Worm (Caenorhabditis elegans) whole organism, young adult: Measurements from ENCODE around the gene ric-3.

Source experiments
- B0019.2 ChIP-seq: fragments of 200-800 bp; sonication (Bioruptor generic); conservative IDR thresholded peaks from 2 replicates; pipeline ENCODE4 v1.3.6; 2022; ENCODE audit warnings: missing genetic modification reagents, missing genetic modification characterization, missing compliant biosample characterization
- C17E4.6 ChIP-seq: fragments of 200-800 bp; sonication (Bioruptor generic); IDR thresholded peaks from 2 replicates; pipeline ENCODE4 v1.3.6; 2022; ENCODE audit warnings: missing genetic modification reagents, missing genetic modification characterization, missing compliant biosample characterization
- D2030.7 ChIP-seq: fragments of 200-800 bp; sonication (Bioruptor generic); IDR thresholded peaks from 2 replicates; pipeline ENCODE4 v1.3.6; 2022; ENCODE audit warnings: missing genetic modification reagents, missing genetic modification characterization, missing compliant biosample characterization
- F23B12.7 ChIP-seq: sonication (generic microtip); optimal IDR thresholded peaks from 2 replicates; lab custom pipeline; 2017; ENCODE audit warnings: missing genetic modification characterization, mild to moderate bottlenecking, missing compliant biosample characterization, antibody characterized with exemption, moderate library complexity; ENCODE audit not compliant: insufficient read depth
- F55B11.4 ChIP-seq: sonication (generic microtip); optimal IDR thresholded peaks from 2 replicates; lab custom pipeline; 2016; ENCODE audit warnings: missing compliant biosample characterization, missing genetic modification characterization, borderline replicate concordance; ENCODE audit not compliant: insufficient read depth
- F57A8.1 ChIP-seq: fragments of 200-800 bp; sonication (Bioruptor generic); optimal IDR thresholded peaks from 2 replicates; lab custom pipeline; 2018; ENCODE audit warnings: mild to moderate bottlenecking, missing genetic modification characterization, moderate library complexity, missing compliant biosample characterization
- F57C9.4 ChIP-seq: sonication (generic microtip); optimal IDR thresholded peaks from 2 replicates; lab custom pipeline; 2017; ENCODE audit warnings: mild to moderate bottlenecking, missing genetic modification characterization, missing compliant biosample characterization
- K11D2.4 ChIP-seq: fragments of 200-800 bp; sonication (Bioruptor generic); IDR thresholded peaks from 2 replicates; pipeline ENCODE4 v1.3.6; 2022; ENCODE audit warnings: missing genetic modification reagents, missing genetic modification characterization, missing compliant biosample characterization
- Y53F4B.3 ChIP-seq: fragments of 200-800 bp; sonication (Bioruptor generic); IDR thresholded peaks from 2 replicates; pipeline ENCODE4 v1.3.6; 2022; ENCODE audit warnings: missing genetic modification reagents, missing genetic modification characterization, missing compliant biosample characterization
- Y53G8AR.9 ChIP-seq: fragments of 200-800 bp; sonication (Bioruptor generic); conservative IDR thresholded peaks from 2 replicates; pipeline ENCODE4 v1.3.6; 2022; ENCODE audit warnings: missing genetic modification reagents, missing genetic modification characterization, missing compliant biosample characterization
- Y67H2A.10 ChIP-seq: fragments of 200-800 bp; sonication (Bioruptor generic); conservative IDR thresholded peaks from 2 replicates; pipeline ENCODE4 v1.3.6; 2022; ENCODE audit warnings: missing genetic modification reagents, missing genetic modification characterization, missing compliant biosample characterization
- ZK185.1 ChIP-seq: sonication (generic microtip); optimal IDR thresholded peaks from 2 replicates; lab custom pipeline; 2016; ENCODE audit warnings: mild to moderate bottlenecking, missing genetic modification characterization, missing compliant biosample characterization; ENCODE audit not compliant: poor library complexity, severe bottlenecking
- ama-1 ChIP-seq, 3 experiments: fragments of 150-350 bp in 1 of 3; sonication (generic microtip) in 2 of 3; optimal IDR thresholded peaks; 2 replicates each; lab custom pipeline; 2014 to 2018; ENCODE audit warnings: missing biosample characterization in 2 of 3, missing genetic modification characterization in 2 of 3, missing genetic modification reagents in 2 of 3
- atf-7 ChIP-seq: sonication (generic microtip); optimal IDR thresholded peaks from 2 replicates; lab custom pipeline; 2017; ENCODE audit warnings: mild to moderate bottlenecking, missing genetic modification characterization, missing compliant biosample characterization
- bed-2 ChIP-seq: fragments of 200-800 bp; sonication (Bioruptor generic); IDR thresholded peaks from 2 replicates; pipeline ENCODE4 v1.3.6; 2022; ENCODE audit warnings: missing genetic modification reagents, missing genetic modification characterization, missing compliant biosample characterization
- cebp-1 ChIP-seq, 2 experiments: fragments of 200-800 bp in 1 of 2; sonication (Bioruptor generic) in 1 of 2; sonication (generic microtip) in 1 of 2; IDR thresholded peaks in 1 of 2; optimal IDR thresholded peaks in 1 of 2; 2 replicates each; pipeline versions ENCODE4 v1.3.6 to Lab custom; 2017 to 2022; ENCODE audit warnings: missing compliant biosample characterization in 2 of 2, missing genetic modification characterization in 2 of 2, mild to moderate bottlenecking in 1 of 2, missing genetic modification reagents in 1 of 2, moderate library complexity in 1 of 2
- cebp-2 ChIP-seq: fragments of 200-800 bp; sonication (Bioruptor generic); IDR thresholded peaks from 2 replicates; pipeline ENCODE4 v1.3.6; 2022; ENCODE audit warnings: missing genetic modification characterization, missing compliant biosample characterization
- die-1 ChIP-seq: sonication (generic microtip); optimal IDR thresholded peaks from 2 replicates; lab custom pipeline; 2016; ENCODE audit warnings: missing genotype, mild to moderate bottlenecking, missing genetic modification characterization, missing compliant biosample characterization
- dox-1 ChIP-seq: fragments of 200-800 bp; sonication (Bioruptor generic); IDR thresholded peaks from 2 replicates; pipeline ENCODE4 v1.3.6; 2022; ENCODE audit warnings: missing genetic modification reagents, missing genetic modification characterization, missing compliant biosample characterization
- ekl-4 ChIP-seq: fragments of 200-800 bp; sonication (Bioruptor generic); IDR thresholded peaks from 2 replicates; pipeline ENCODE4 v1.3.6; 2022; ENCODE audit warnings: missing genetic modification reagents, missing genetic modification characterization, missing compliant biosample characterization
- fkh-3 ChIP-seq: sonication (generic microtip); optimal IDR thresholded peaks from 2 replicates; lab custom pipeline; 2016; ENCODE audit warnings: mild to moderate bottlenecking, missing genetic modification characterization, missing compliant biosample characterization
- gei-17 ChIP-seq: fragments of 200-800 bp; sonication (Bioruptor generic); optimal IDR thresholded peaks from 2 replicates; lab custom pipeline; 2018; ENCODE audit warnings: mild to moderate bottlenecking, missing genetic modification characterization, missing compliant biosample characterization
- hmg-1.2 ChIP-seq: fragments of 200-800 bp; sonication (Bioruptor generic); IDR thresholded peaks from 2 replicates; pipeline ENCODE4 v1.3.6; 2022; ENCODE audit warnings: missing genetic modification reagents, missing genetic modification characterization, missing compliant biosample characterization
- hmg-20 ChIP-seq: fragments of 200-800 bp; sonication (Bioruptor generic); IDR thresholded peaks from 2 replicates; pipeline ENCODE4 v1.3.6; 2022; ENCODE audit warnings: missing genetic modification reagents, missing genetic modification characterization, missing compliant biosample characterization
- hrde-1 ChIP-seq: sonication (generic microtip); optimal IDR thresholded peaks from 2 replicates; lab custom pipeline; 2016; ENCODE audit warnings: missing genetic modification characterization, mild to moderate bottlenecking, missing compliant biosample characterization, moderate library complexity, missing genotype, missing genetic modification reagents, borderline replicate concordance
- let-526 ChIP-seq: fragments of 200-800 bp; sonication (Bioruptor generic); IDR thresholded peaks from 2 replicates; pipeline ENCODE4 v1.3.6; 2022; ENCODE audit warnings: missing genetic modification reagents, missing genetic modification characterization, missing compliant biosample characterization
- lin-40 ChIP-seq: sonication (generic microtip); optimal IDR thresholded peaks from 2 replicates; lab custom pipeline; 2016; ENCODE audit warnings: missing genetic modification characterization, mild to moderate bottlenecking, missing compliant biosample characterization, missing genotype, missing genetic modification reagents
- lin-54 ChIP-seq: fragments of 200-800 bp; sonication (Bioruptor generic); optimal IDR thresholded peaks from 2 replicates; lab custom pipeline; 2018; ENCODE audit warnings: mild to moderate bottlenecking, missing genetic modification characterization, missing compliant biosample characterization
- lsy-27 ChIP-seq: sonication (generic microtip); optimal IDR thresholded peaks from 2 replicates; lab custom pipeline; 2017; ENCODE audit warnings: missing genetic modification characterization, mild to moderate bottlenecking, missing compliant biosample characterization, antibody characterized with exemption, missing genotype, borderline replicate concordance; ENCODE audit not compliant: insufficient read depth
- madf-10 ChIP-seq: sonication (generic microtip); optimal IDR thresholded peaks from 2 replicates; lab custom pipeline; 2016; ENCODE audit warnings: mild to moderate bottlenecking, missing genetic modification characterization, missing compliant biosample characterization
- madf-6 ChIP-seq: fragments of 200-800 bp; sonication (Bioruptor generic); IDR thresholded peaks from 2 replicates; pipeline ENCODE4 v1.3.6; 2022; ENCODE audit warnings: missing genetic modification reagents, missing genetic modification characterization, missing compliant biosample characterization
- mcd-1 ChIP-seq: fragments of 200-800 bp; sonication (Bioruptor generic); IDR thresholded peaks from 2 replicates; pipeline ENCODE4 v1.3.6; 2022; ENCODE audit warnings: missing genetic modification reagents, missing genetic modification characterization, missing compliant biosample characterization
- pbrm-1 ChIP-seq: fragments of 200-800 bp; sonication (Bioruptor generic); IDR thresholded peaks from 2 replicates; pipeline ENCODE4 v1.3.6; 2022; ENCODE audit warnings: missing genetic modification reagents, missing genetic modification characterization, missing compliant biosample characterization
- sdz-38 ChIP-seq: sonication (generic microtip); optimal IDR thresholded peaks from 2 replicates; lab custom pipeline; 2016; ENCODE audit warnings: missing genotype, missing genetic modification characterization, missing compliant biosample characterization
- sea-2 ChIP-seq: fragments of 200-800 bp; sonication (Bioruptor generic); IDR thresholded peaks from 2 replicates; pipeline ENCODE4 v1.3.6; 2022; ENCODE audit warnings: missing genetic modification characterization, missing compliant biosample characterization
- snpc-1.1 ChIP-seq: sonication (generic microtip); optimal IDR thresholded peaks from 2 replicates; lab custom pipeline; 2017; ENCODE audit warnings: missing genetic modification characterization, mild to moderate bottlenecking, missing compliant biosample characterization, antibody characterized with exemption, moderate library complexity, missing genotype, missing genetic modification reagents; ENCODE audit not compliant: insufficient read depth
- snpc-3.4 ChIP-seq: sonication (generic microtip); optimal IDR thresholded peaks from 2 replicates; lab custom pipeline; 2017; ENCODE audit warnings: missing genetic modification characterization, mild to moderate bottlenecking, missing compliant biosample characterization, antibody characterized with exemption, moderate library complexity, missing genotype, missing genetic modification reagents
- somi-1 ChIP-seq: fragments of 200-800 bp; sonication (Bioruptor generic); optimal IDR thresholded peaks from 2 replicates; lab custom pipeline; 2018; ENCODE audit warnings: mild to moderate bottlenecking, missing genetic modification characterization, missing compliant biosample characterization
- tbx-9 ChIP-seq: sonication (generic microtip); optimal IDR thresholded peaks from 2 replicates; lab custom pipeline; 2016; ENCODE audit warnings: borderline replicate concordance, missing genetic modification characterization, inconsistent platforms, missing compliant biosample characterization
- unc-130 ChIP-seq: sonication (generic microtip); optimal IDR thresholded peaks from 2 replicates; lab custom pipeline; 2016; ENCODE audit warnings: missing genetic modification reagents, missing genetic modification characterization, missing compliant biosample characterization
- unc-62 ChIP-seq: fragments of 150-350 bp; optimal IDR thresholded peaks from 2 replicates; lab custom pipeline; 2014; ENCODE audit warnings: missing biosample characterization, missing genetic modification reagents, missing genetic modification characterization
- ztf-22 ChIP-seq: fragments of 200-800 bp; sonication (Bioruptor generic); optimal IDR thresholded peaks from 2 replicates; lab custom pipeline; 2018; ENCODE audit warnings: mild to moderate bottlenecking, missing genetic modification characterization, moderate library complexity, missing compliant biosample characterization
- ztf-26 ChIP-seq: sonication (generic microtip); optimal IDR thresholded peaks from 2 replicates; lab custom pipeline; 2017; ENCODE audit warnings: missing genetic modification characterization, missing compliant biosample characterization

Gene ric-3

DNA sequence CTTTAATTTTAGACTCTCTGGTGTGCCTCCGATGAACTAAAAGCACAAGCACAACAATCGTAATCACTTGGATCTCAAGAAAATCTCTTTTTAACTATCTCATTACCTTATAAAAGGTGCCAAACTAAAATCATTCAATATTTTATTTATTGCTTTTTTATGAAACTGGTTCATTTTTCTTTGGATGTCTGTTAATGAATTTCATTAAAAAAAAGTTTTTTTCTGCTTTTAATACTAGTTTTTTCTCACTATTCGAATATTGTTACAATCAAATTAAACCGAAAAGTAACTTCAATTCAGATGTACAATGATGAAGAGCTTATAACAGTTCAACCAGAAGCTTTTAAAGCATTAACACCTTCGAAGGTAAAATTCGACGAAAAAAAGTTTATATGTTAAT is 42.3 kb upstream of the ric-3 start, which contains the start of gene swd-2.1:
TSS of gene swd-2.1 (plus strand) at position 301 of the 400 bp plus-strand sequence.
- no peak for TF ChIP-seq K11D2.4 (GFP tag; lab: Robert Waterston, UW)
- no peak for TF ChIP-seq ZK185.1 (tag; lab: Kevin White, UChicago)
- no peak for TF ChIP-seq Y53F4B.3
- TF ChIP-seq F57A8.1 (GFP tag; lab: Kevin White, UChicago): no peak
- no peak for TF ChIP-seq B0019.2 (GFP tag; lab: Robert Waterston, UW)
- no peak for TF ChIP-seq snpc-3.4
- TF ChIP-seq ztf-22 (GFP tag; lab: Kevin White, UChicago): no peak
- no peak for TF ChIP-seq tbx-9 (tag; lab: Kevin White, UChicago)
- TF ChIP-seq F57C9.4 (tag; lab: Kevin White, UChicago): no peak
- no peak for TF ChIP-seq F55B11.4
- TF ChIP-seq C17E4.6 (GFP tag; lab: Robert Waterston, UW): no peak
- TF ChIP-seq D2030.7 (GFP tag; lab: Robert Waterston, UW): no peak
- no peak for TF ChIP-seq ama-1 (optimal IDR thresholded peaks at IDR 0.05; lab: Kevin White, UChicago)
- TF ChIP-seq ama-1 (GFP tag; optimal IDR thresholded peaks at IDR 0.05; lab: Kevin White, UChicago): no peak
- TF ChIP-seq lin-54 (GFP tag; lab: Kevin White, UChicago): no peak
- TF ChIP-seq unc-62 (GFP tag; lab: Kevin White, UChicago): no peak
- no peak for TF ChIP-seq Y67H2A.10 (GFP tag; lab: Robert Waterston, UW)

DNA sequence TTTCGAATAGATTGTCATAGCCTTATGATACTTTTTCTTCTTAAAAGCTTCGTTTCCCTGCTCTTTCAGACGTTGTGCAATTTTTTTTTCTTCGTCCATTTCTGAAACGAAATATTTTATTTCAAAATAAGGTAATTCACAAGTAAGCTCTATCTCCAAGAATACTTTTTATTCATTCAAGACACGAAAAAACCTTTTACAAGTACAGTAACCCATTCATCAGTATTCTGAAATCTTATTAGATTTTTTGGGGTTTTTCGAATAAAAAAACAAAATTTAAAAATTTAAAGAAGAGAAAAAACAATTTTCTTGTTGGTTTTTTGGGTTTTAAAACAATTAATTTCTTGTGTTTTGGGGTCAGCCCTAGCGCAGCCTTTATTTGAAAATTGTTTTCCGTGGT is 39.2 kb upstream of the ric-3 start, which contains the start of gene rpap-3:
TSS of gene rpap-3 (minus strand) at position 101 of the 400 bp plus-strand sequence.
- no peak for TF ChIP-seq ekl-4 (GFP tag; lab: Robert Waterston, UW)
- peak; percentile 8 for TF ChIP-seq hrde-1 (tag; lab: Kevin White, UChicago)
- TF ChIP-seq madf-6: peak; percentile 30; the same call in 1 of the 2 replicates
- TF ChIP-seq cebp-1 (GFP tag; IDR thresholded peaks at IDR 0.05; lab: Robert Waterston, UW): no peak
- peak; percentile 8 for TF ChIP-seq cebp-1 (tag; optimal IDR thresholded peaks at IDR 0.05; lab: Kevin White, UChicago)
- TF ChIP-seq gei-17 (GFP tag; lab: Kevin White, UChicago): no peak

DNA sequence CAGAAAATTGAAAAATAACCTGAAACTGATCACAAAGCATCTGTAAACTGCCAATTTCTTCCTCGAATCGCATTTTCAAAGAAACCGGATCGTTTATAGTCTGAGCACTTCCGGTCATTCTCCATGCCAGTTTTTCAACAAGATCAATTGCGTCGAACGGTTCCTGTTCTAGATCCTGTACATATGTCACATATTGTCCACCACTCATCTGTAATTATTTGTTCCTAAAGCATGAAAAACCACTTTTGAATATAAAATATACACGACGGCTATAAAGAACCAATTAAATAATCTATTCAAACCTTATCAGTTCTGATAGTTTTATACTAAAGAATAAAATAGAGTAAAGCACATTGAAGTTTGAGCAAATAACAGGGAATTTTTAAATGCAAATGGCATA is 35.8 kb upstream of the ric-3 start, which contains the start of gene sec-10:
TSS of gene sec-10 (minus strand) at position 208 of the 400 bp plus-strand sequence.
- TF ChIP-seq ztf-26 (no peak), atf-7 (tag; lab: Kevin White, UChicago) (peak; percentile 16), cebp-2 (no peak), F57A8.1 (GFP tag; lab: Kevin White, UChicago) (no peak), die-1 (tag; lab: Kevin White, UChicago) (no peak), pbrm-1 (GFP tag; lab: Robert Waterston, UW) (0 out of 2 replicates have a peak, but pooled peaks have one; percentile 35), hmg-1.2 (GFP tag; lab: Robert Waterston, UW) (no peak), F23B12.7 (tag; lab: Kevin White, UChicago) (no peak), sea-2 (no peak), ama-1 (optimal IDR thresholded peaks at IDR 0.05; lab: Kevin White, UChicago) (no peak), ama-1 (GFP tag; optimal IDR thresholded peaks at IDR 0.05; lab: Kevin White, UChicago) (no peak), lsy-27 (tag; lab: Kevin White, UChicago) (no peak), somi-1 (no peak), madf-6 (peak; percentile 16; the same call in 1 of the 2 replicates), sdz-38 (tag; lab: Kevin White, UChicago) (no peak), dox-1 (no peak), madf-10 (no peak), ZK185.1 (tag; lab: Kevin White, UChicago) (peak; percentile 20), mcd-1 (peak; percentile 35; the same call in 1 of the 2 replicates), snpc-1.1 (tag; lab: Kevin White, UChicago) (no peak), unc-130 (GFP tag; lab: Kevin White, UChicago) (no peak), Y53G8AR.9 (GFP tag; lab: Robert Waterston, UW) (peak; percentile 87), tbx-9 (tag; lab: Kevin White, UChicago) (no peak), hmg-20 (GFP tag; lab: Robert Waterston, UW) (no peak), lin-40 (tag; lab: Kevin White, UChicago) (no peak), bed-2 (no peak), let-526 (no peak), fkh-3 (no peak)
